Worm (Caenorhabditis elegans) whole organism, L1 larva: Measurements from ENCODE around the gene K07D4.9.

Experiments
- ama-1 ChIP-seq: fragments of 150-350 bp; optimal IDR thresholded peaks from 2 replicates; lab custom pipeline; 2014
- lin-13 ChIP-seq: fragments of 150-350 bp; optimal IDR thresholded peaks from 2 replicates; lab custom pipeline; 2014; ENCODE audit warnings: missing biosample characterization, missing genetic modification reagents, missing genetic modification characterization
- lin-15B ChIP-seq: fragments of 150-350 bp; sonication (generic microtip); optimal IDR thresholded peaks from 3 replicates; lab custom pipeline; 2014; ENCODE audit warnings: missing biosample characterization, missing genetic modification characterization
- nhr-11 ChIP-seq: fragments of 150-350 bp; optimal IDR thresholded peaks from 2 replicates; lab custom pipeline; 2014; ENCODE audit warnings: missing biosample characterization, missing genetic modification characterization
- pqm-1 ChIP-seq: sonication (generic microtip); optimal IDR thresholded peaks from 3 replicates; lab custom pipeline; 2017; ENCODE audit warnings: missing biosample characterization, missing genetic modification characterization
- tbx-2 ChIP-seq: sonication (generic microtip); optimal IDR thresholded peaks from 2 replicates; lab custom pipeline; 2016; ENCODE audit warnings: missing genetic modification characterization, missing compliant biosample characterization
- unc-86 ChIP-seq: sonication (generic microtip); optimal IDR thresholded peaks from 2 replicates; lab custom pipeline; 2016; ENCODE audit warnings: missing genetic modification characterization, missing compliant biosample characterization
- ztf-11 ChIP-seq, 2 experiments: sonication (generic microtip); optimal IDR thresholded peaks; 2 replicates each; lab custom pipeline; 2016 to 2017; ENCODE audit warnings: missing genetic modification characterization in 2 of 2, missing biosample characterization in 1 of 2, missing compliant biosample characterization in 1 of 2

DNA sequence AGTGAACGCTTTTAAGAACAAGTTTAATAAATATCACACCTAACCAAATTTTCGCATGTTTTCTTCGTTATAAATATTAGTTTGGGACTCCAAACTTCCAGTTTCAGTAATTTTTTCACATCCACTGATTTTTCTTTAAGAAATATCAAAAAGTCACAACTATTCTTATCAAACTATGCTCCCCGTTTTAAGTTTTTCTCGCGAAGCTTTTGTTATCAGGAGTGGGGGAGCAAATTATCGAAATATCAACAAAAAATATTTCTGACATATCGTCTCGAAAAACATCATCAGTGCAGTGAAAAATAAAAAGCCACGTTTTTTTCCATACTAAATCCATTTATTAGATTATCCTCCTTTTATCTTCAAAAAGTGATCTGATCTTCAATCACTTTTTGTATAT is 36.3 kb upstream of the K07D4.9 start:
- no peak for TF ChIP-seq tbx-2 (tag; lab: Kevin White, UChicago)
- no peak for TF ChIP-seq lin-13
- TF ChIP-seq nhr-11 = no peak
- no peak for TF ChIP-seq ama-1
- TF ChIP-seq pqm-1 (tag; lab: Kevin White, UChicago) = no peak
- TF ChIP-seq unc-86 (tag; lab: Kevin White, UChicago) = no peak
- no peak for TF ChIP-seq ztf-11 (tag; optimal IDR thresholded peaks at IDR 0.05; lab: Kevin White, UChicago)
- no peak for TF ChIP-seq lin-15B (tag; lab: Kevin White, UChicago)
